Fruit fly (Drosophila melanogaster): ENCODE measurements around the gene sowah.

Gene sowah

DNA sequence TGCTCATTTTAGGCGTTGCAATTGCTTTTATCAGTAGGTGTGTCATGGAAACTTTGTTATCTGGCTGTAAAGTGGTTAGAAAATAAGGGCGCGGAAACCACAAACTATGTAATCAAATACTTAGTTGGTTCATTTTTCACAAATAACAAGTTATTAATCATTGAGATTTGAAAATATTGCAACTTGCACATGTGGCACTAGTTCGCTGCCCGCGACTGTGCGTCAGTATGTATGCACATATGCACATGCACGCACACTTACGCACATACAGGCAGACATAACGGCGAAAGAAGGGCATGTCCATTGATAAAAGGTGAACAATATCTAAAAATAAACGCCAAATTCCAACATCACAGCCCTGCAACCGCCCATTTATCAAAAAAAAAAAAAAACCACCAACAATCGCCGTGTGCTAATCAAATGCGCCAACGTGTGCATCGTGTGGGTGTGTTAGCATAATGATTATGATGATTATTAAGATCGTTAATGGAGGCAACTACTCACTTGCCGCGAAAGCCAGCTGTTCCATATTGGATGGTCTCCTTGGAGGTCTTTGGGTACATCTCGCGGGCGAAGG lies 42.8 kb downstream of the sowah start (continued):
- TF ChIP-seq CG18764 (GFP tag; optimal IDR thresholded peaks at IDR 0.05) (no peak), wek (GFP tag; optimal IDR thresholded peaks at IDR 0.05) (no peak), Hmx (GFP tag; optimal IDR thresholded peaks at IDR 0.05) (no peak), CG12659 (GFP tag; optimal IDR thresholded peaks at IDR 0.05) (peak; percentile 21), CG12219 (GFP tag; optimal IDR thresholded peaks at IDR 0.05) (peak; percentile 62), insv (GFP tag; optimal IDR thresholded peaks at IDR 0.05) (no peak), HLH3B (GFP tag; IDR thresholded peaks at IDR 0.05) (peak; percentile 60), Nf-YA (GFP tag; IDR thresholded peaks at IDR 0.05) (no peak), bowl (GFP tag; IDR thresholded peaks at IDR 0.05) (no peak), CG14441 (GFP tag; IDR thresholded peaks at IDR 0.05) (peak; percentile 68), Atf3 (GFP tag; optimal IDR thresholded peaks at IDR 0.05) (no peak), CG13287 (GFP tag; IDR thresholded peaks at IDR 0.05; ENCODE audit: partially characterized antibody) (no peak), p53 (GFP tag; optimal IDR thresholded peaks at IDR 0.05) (no peak), NfI (GFP tag; optimal IDR thresholded peaks at IDR 0.05) (peak; percentile 38), CG18619 (GFP tag; optimal IDR thresholded peaks at IDR 0.05) (peak; percentile 21), CG13123 (GFP tag; optimal IDR thresholded peaks at IDR 0.05) (no peak), Xbp1 (GFP tag; optimal IDR thresholded peaks at IDR 0.05) (peak; percentile 54), CG3281 (GFP tag; optimal IDR thresholded peaks at IDR 0.05) (peak; percentile 55), Myb (GFP tag; optimal IDR thresholded peaks at IDR 0.05) (no peak), CG4282 (GFP tag; optimal IDR thresholded peaks at IDR 0.05) (no peak), ind (GFP tag; optimal IDR thresholded peaks at IDR 0.05) (peak; percentile 39), Dip3 (GFP tag; optimal IDR thresholded peaks at IDR 0.05) (peak; percentile 16), Abd-B (GFP tag; optimal IDR thresholded peaks at IDR 0.05) (no peak), CG30403 (GFP tag; optimal IDR thresholded peaks at IDR 0.05) (peak; percentile 47), unc-4 (GFP tag; IDR thresholded peaks at IDR 0.05; ENCODE audit: partially characterized antibody) (no peak), bsh (GFP tag; optimal IDR thresholded peaks at IDR 0.05) (peak; percentile 23 to 67), CG11504 (tag; optimal IDR thresholded peaks at IDR 0.05) (peak; percentile 72), ab (GFP tag; optimal IDR thresholded peaks at IDR 0.05) (no peak), knrl (GFP tag; IDR thresholded peaks at IDR 0.05; ENCODE audit: partially characterized antibody) (no peak), CG4617 (GFP tag; optimal IDR thresholded peaks at IDR 0.05; ENCODE audit: borderline replicate concordance) (no peak), Elba2 (GFP tag; optimal IDR thresholded peaks at IDR 0.05) (no peak), CG34422 (GFP tag; IDR thresholded peaks at IDR 0.05) (peak; percentile 44; the same call in 2 of the 3 replicates), gcm (GFP tag; optimal IDR thresholded peaks at IDR 0.05) (peak; percentile 21), vnd (GFP tag; IDR thresholded peaks at IDR 0.05; ENCODE audit: partially characterized antibody) (no peak), jigr1 (GFP tag; IDR thresholded peaks at IDR 0.05) (no peak), CG8281 (tag; optimal IDR thresholded peaks at IDR 0.05) (no peak), Lpt (GFP tag; optimal IDR thresholded peaks at IDR 0.05) (no peak), klu (GFP tag; IDR thresholded peaks at IDR 0.05) (no peak), CG13624 (GFP tag; optimal IDR thresholded peaks at IDR 0.05) (no peak), chn (GFP tag; optimal IDR thresholded peaks at IDR 0.05) (no peak), rib (GFP tag; IDR thresholded peaks at IDR 0.05) (no peak), esg (GFP tag; conservative IDR thresholded peaks at IDR 0.05) (peak; percentile 46), CG2875 (GFP tag; optimal IDR thresholded peaks at IDR 0.05) (peak; percentile 42), CG13424 (tag; optimal IDR thresholded peaks at IDR 0.05) (peak; percentile 44), zfh2 (GFP tag; optimal IDR thresholded peaks at IDR 0.05) (no peak), Dbx (GFP tag; IDR thresholded peaks at IDR 0.05) (no peak), vfl (GFP tag; optimal IDR thresholded peaks at IDR 0.05) (no peak), CG6175 (GFP tag; IDR thresholded peaks at IDR 0.05) (peak; percentile 14; the same call in 1 of the 3 replicates), ci (GFP tag; IDR thresholded peaks at IDR 0.05) (peak; percentile 85), CG3065 (GFP tag; optimal IDR thresholded peaks at IDR 0.05) (no peak), cato (GFP tag; optimal IDR thresholded peaks at IDR 0.05; ENCODE audit: borderline replicate concordance) (no peak)
